Worm (Caenorhabditis elegans) whole organism, mixed stage, embryonic: ENCODE data around the gene mua-6.
A peak's percentile ranks its signal among the peaks of the same experiment; 100 is the strongest.

Experiments used
- M03D4.4 ChIP-seq: sonication (generic microtip); optimal IDR thresholded peaks from 2 replicates; lab custom pipeline; 2017; ENCODE audit warnings: mild to moderate bottlenecking, missing genetic modification characterization, missing compliant biosample characterization
- bed-3 ChIP-seq: fragments of 200-800 bp; sonication (Bioruptor generic); optimal IDR thresholded peaks from 3 replicates; lab custom pipeline; 2018; ENCODE audit warnings: mild to moderate bottlenecking, missing genetic modification characterization, moderate library complexity, missing compliant biosample characterization
- blmp-1 ChIP-seq: fragments of 150-350 bp; optimal IDR thresholded peaks from 2 replicates; lab custom pipeline; 2014; ENCODE audit warnings: missing biosample characterization, missing genetic modification characterization
- ceh-39 ChIP-seq: fragments of 150-350 bp; optimal IDR thresholded peaks from 2 replicates; lab custom pipeline; 2014; ENCODE audit warnings: missing biosample characterization, missing genetic modification characterization
- ces-1 ChIP-seq: fragments of 150-350 bp; optimal IDR thresholded peaks from 2 replicates; lab custom pipeline; 2014; ENCODE audit warnings: missing biosample characterization, missing genetic modification reagents, missing genetic modification characterization
- cnd-1 ChIP-seq: fragments of 200-800 bp; sonication (Bioruptor generic); optimal IDR thresholded peaks from 2 replicates; lab custom pipeline; 2018; ENCODE audit warnings: mild to moderate bottlenecking, missing genetic modification characterization, missing compliant biosample characterization
- drap-1 ChIP-seq: fragments of 200-800 bp; sonication (Bioruptor generic); optimal IDR thresholded peaks from 3 replicates; lab custom pipeline; 2018; ENCODE audit warnings: mild to moderate bottlenecking, missing genetic modification characterization, missing compliant biosample characterization
- elt-1 ChIP-seq: sonication (generic microtip); optimal IDR thresholded peaks from 2 replicates; lab custom pipeline; 2017; ENCODE audit warnings: missing genetic modification characterization, mild to moderate bottlenecking, missing compliant biosample characterization, antibody characterized with exemption, moderate library complexity, borderline replicate concordance; ENCODE audit not compliant: insufficient read depth
- flh-1 ChIP-seq: fragments of 200-800 bp; sonication (Bioruptor generic); optimal IDR thresholded peaks from 2 replicates; lab custom pipeline; 2018; ENCODE audit warnings: mild to moderate bottlenecking, missing genetic modification characterization, moderate library complexity, missing compliant biosample characterization
- lin-13 ChIP-seq: fragments of 150-350 bp; optimal IDR thresholded peaks from 2 replicates; lab custom pipeline; 2014; ENCODE audit warnings: missing biosample characterization, missing genetic modification characterization
- lin-32 ChIP-seq: fragments of 200-800 bp; sonication (Bioruptor generic); optimal IDR thresholded peaks from 2 replicates; lab custom pipeline; 2018; ENCODE audit warnings: mild to moderate bottlenecking, missing genetic modification characterization, missing compliant biosample characterization
- lsy-2 ChIP-seq: fragments of 150-350 bp; optimal IDR thresholded peaks from 2 replicates; lab custom pipeline; 2014; ENCODE audit warnings: missing biosample characterization, missing genetic modification characterization
- mab-5 ChIP-seq: fragments of 150-350 bp; optimal IDR thresholded peaks from 2 replicates; lab custom pipeline; 2014; ENCODE audit warnings: missing biosample characterization, missing genetic modification characterization
- mep-1 ChIP-seq: fragments of 150-350 bp; optimal IDR thresholded peaks from 2 replicates; lab custom pipeline; 2017; ENCODE audit warnings: missing biosample characterization, missing genetic modification reagents, missing genetic modification characterization, inconsistent platforms
- mls-2 ChIP-seq: sonication (generic microtip); optimal IDR thresholded peaks from 2 replicates; lab custom pipeline; 2016; ENCODE audit warnings: mild to moderate bottlenecking, missing genetic modification characterization, moderate library complexity, missing compliant biosample characterization
- nhr-12 ChIP-seq: fragments of 150-350 bp; optimal IDR thresholded peaks from 2 replicates; lab custom pipeline; 2014; ENCODE audit warnings: missing biosample characterization, missing genetic modification characterization
- nhr-28 ChIP-seq: fragments of 150-350 bp; optimal IDR thresholded peaks from 2 replicates; lab custom pipeline; 2014; ENCODE audit warnings: missing biosample characterization, missing genetic modification characterization
- pha-4 ChIP-seq: fragments of 150-350 bp; optimal IDR thresholded peaks from 2 replicates; lab custom pipeline; 2018; ENCODE audit warnings: missing biosample characterization, missing genetic modification reagents, missing genetic modification characterization
- snpc-4 ChIP-seq: fragments of 150-350 bp; optimal IDR thresholded peaks from 2 replicates; lab custom pipeline; 2014; ENCODE audit warnings: missing biosample characterization, missing genetic modification characterization
- sptf-1 ChIP-seq: sonication (generic microtip); optimal IDR thresholded peaks from 2 replicates; lab custom pipeline; 2017; ENCODE audit warnings: mild to moderate bottlenecking, missing genetic modification characterization, moderate library complexity, missing compliant biosample characterization
- tbx-8 ChIP-seq: fragments of 200-800 bp; sonication (Bioruptor generic); optimal IDR thresholded peaks from 2 replicates; lab custom pipeline; 2018; ENCODE audit warnings: mild to moderate bottlenecking, missing genetic modification characterization, moderate library complexity, missing compliant biosample characterization
- unc-120 ChIP-seq: sonication (generic microtip); optimal IDR thresholded peaks from 2 replicates; lab custom pipeline; 2017; ENCODE audit warnings: missing genetic modification characterization, missing compliant biosample characterization; ENCODE audit not compliant: poor library complexity, severe bottlenecking
- unc-39 ChIP-seq: fragments of 150-350 bp; optimal IDR thresholded peaks from 2 replicates; lab custom pipeline; 2014; ENCODE audit warnings: missing biosample characterization, missing genetic modification characterization
- unc-62 ChIP-seq: fragments of 150-350 bp; optimal IDR thresholded peaks from 2 replicates; lab custom pipeline; 2014; ENCODE audit warnings: missing biosample characterization, missing genetic modification reagents, missing genetic modification characterization
- zip-8 ChIP-seq: fragments of 150-350 bp; optimal IDR thresholded peaks from 2 replicates; lab custom pipeline; 2014; ENCODE audit warnings: missing biosample characterization, missing genetic modification characterization
- ztf-11 ChIP-seq: fragments of 150-350 bp; optimal IDR thresholded peaks from 2 replicates; lab custom pipeline; 2014; ENCODE audit warnings: missing biosample characterization, missing genetic modification characterization

The mua-6 gene

ce11 chrX:16299859-16300258 is 34.4 kb upstream of the mua-6 start, which contains the start of gene twk-21:
Gene twk-21 (plus strand): TSS chrX:16299892.
- no peak for TF ChIP-seq zip-8 (tag; lab: Kevin White, UChicago)
- TF ChIP-seq ces-1 (GFP tag; lab: Kevin White, UChicago), result no peak
- no peak for TF ChIP-seq snpc-4
- no peak for TF ChIP-seq mls-2 (tag; lab: Kevin White, UChicago)
- no peak for TF ChIP-seq M03D4.4 (tag; lab: Kevin White, UChicago)
- TF ChIP-seq unc-62 (GFP tag; lab: Kevin White, UChicago), result no peak
- TF ChIP-seq tbx-8, result no peak

- no peak for TF ChIP-seq mls-2 (tag; lab: Kevin White, UChicago)
- peak; percentile 44 for TF ChIP-seq sptf-1 (tag; lab: Kevin White, UChicago)
- peak; percentile 19 for TF ChIP-seq bed-3 (GFP tag; lab: Kevin White, UChicago)
- peak; percentile 7 for TF ChIP-seq unc-120 (tag; lab: Kevin White, UChicago)
Measured at ce11 chrX:16298173-16298572, 32.7 kb upstream of the mua-6 start.

- TF ChIP-seq ceh-39 (tag; lab: Kevin White, UChicago) (no peak), nhr-12 (tag; lab: Kevin White, UChicago) (no peak)
Measured at ce11 chrX:16297123-16297522, 31.6 kb upstream of the mua-6 start.

ce11 chrX:16292933-16293332 is 27.4 kb upstream of the mua-6 start, which contains the start of gene F52E10.4:
Gene F52E10.4 (minus strand): TSS chrX:16293033.
- TF ChIP-seq lin-13 (tag; lab: Kevin White, UChicago) (no peak), unc-39 (tag; lab: Kevin White, UChicago) (no peak), nhr-28 (tag; lab: Kevin White, UChicago) (no peak), drap-1 (no peak), lsy-2 (tag; lab: Kevin White, UChicago) (no peak)
- TF ChIP-seq, all 35 proteins: peak for 0

- TF ChIP-seq mab-5 (tag; lab: Kevin White, UChicago) (no peak), pha-4 (tag; lab: Kevin White, UChicago) (no peak), elt-1 (tag; lab: Kevin White, UChicago) (no peak), lin-32 (GFP tag; lab: Kevin White, UChicago) (no peak), mep-1 (tag; lab: Kevin White, UChicago) (no peak), cnd-1 (tag; lab: Kevin White, UChicago) (no peak), nhr-28 (tag; lab: Kevin White, UChicago) (no peak)
Measured at ce11 chrX:16290536-16290935, 25.1 kb upstream of the mua-6 start.

ce11 chrX:16289635-16290034 is 24.1 kb upstream of the mua-6 start:
- TF ChIP-seq nhr-12 (tag; lab: Kevin White, UChicago) (no peak), zip-8 (tag; lab: Kevin White, UChicago) (peak; percentile 86)

- TF ChIP-seq nhr-12 (tag; lab: Kevin White, UChicago) (no peak), unc-39 (tag; lab: Kevin White, UChicago) (no peak), elt-1 (tag; lab: Kevin White, UChicago) (no peak), cnd-1 (tag; lab: Kevin White, UChicago) (no peak), ceh-39 (tag; lab: Kevin White, UChicago) (no peak), mep-1 (tag; lab: Kevin White, UChicago) (no peak), flh-1 (GFP tag; lab: Kevin White, UChicago) (no peak), ztf-11 (tag; lab: Kevin White, UChicago) (no peak), lin-13 (tag; lab: Kevin White, UChicago) (no peak), lin-32 (GFP tag; lab: Kevin White, UChicago) (no peak), blmp-1 (tag; lab: Kevin White, UChicago) (no peak), zip-8 (tag; lab: Kevin White, UChicago) (no peak), unc-120 (tag; lab: Kevin White, UChicago) (no peak), M03D4.4 (tag; lab: Kevin White, UChicago) (no peak), mab-5 (tag; lab: Kevin White, UChicago) (no peak), bed-3 (GFP tag; lab: Kevin White, UChicago) (no peak)
Measured at ce11 chrX:16285151-16285550, 19.7 kb upstream of the mua-6 start.
